Worm (Caenorhabditis elegans) whole organism, mixed stage, embryonic: Measurements from ENCODE around the gene del-5.

Experiments
- elt-1 ChIP-seq: sonication (generic microtip); optimal IDR thresholded peaks from 2 replicates; lab custom pipeline; 2017; ENCODE audit warnings: missing genetic modification characterization, mild to moderate bottlenecking, missing compliant biosample characterization, antibody characterized with exemption, moderate library complexity, borderline replicate concordance; ENCODE audit not compliant: insufficient read depth
- nhr-12 ChIP-seq: fragments of 150-350 bp; optimal IDR thresholded peaks from 2 replicates; lab custom pipeline; 2014; ENCODE audit warnings: missing biosample characterization, missing genetic modification characterization
- nhr-28 ChIP-seq: fragments of 150-350 bp; optimal IDR thresholded peaks from 2 replicates; lab custom pipeline; 2014; ENCODE audit warnings: missing biosample characterization, missing genetic modification characterization

DNA sequence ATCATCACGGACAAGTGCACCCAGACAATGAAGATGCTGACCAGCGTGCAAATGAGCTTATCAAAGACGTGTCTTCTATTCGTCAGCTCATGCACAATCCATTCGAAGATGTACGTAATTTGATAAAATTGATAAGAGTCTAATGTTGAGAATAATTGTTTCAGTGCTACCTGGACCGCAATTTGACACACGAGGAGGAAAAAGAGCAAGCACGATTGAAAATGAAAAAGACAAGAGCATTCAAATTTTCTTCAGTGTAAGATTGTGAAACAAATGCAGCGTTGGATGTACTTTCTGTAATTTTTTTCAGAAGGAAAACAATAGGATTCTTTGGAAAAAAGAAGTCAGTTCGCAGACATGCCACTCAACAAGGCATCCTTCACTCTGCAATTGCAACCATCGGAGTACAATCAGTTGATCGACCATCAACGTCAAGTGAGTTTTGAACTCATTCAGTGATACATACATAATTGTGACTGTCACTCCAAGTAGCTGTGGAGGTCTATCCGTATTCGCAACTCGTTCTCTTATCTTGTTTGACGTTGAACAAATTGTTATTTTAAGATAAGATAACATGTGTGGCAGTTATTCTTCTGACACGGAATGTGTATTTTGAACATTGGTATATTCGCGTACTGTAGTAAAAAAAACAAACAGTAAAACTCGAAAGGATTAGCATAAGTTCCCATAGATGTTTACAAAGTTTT is 50.9 kb downstream of the del-5 start:
- no peak for TF ChIP-seq elt-1 (tag; lab: Kevin White, UChicago)
- TF ChIP-seq nhr-12, result no peak
- TF ChIP-seq nhr-28, result no peak
